Worm (Caenorhabditis elegans) whole organism, early embryonic: Measurements from ENCODE around the gene fbxb-35.
"Not testable (repeated sequence)": the region's sequence is repeated elsewhere in the genome, so short reads cannot be mapped to it uniquely, and the experiment has no call there.

Experiments
- B0310.2 ChIP-seq: sonication (generic microtip); optimal IDR thresholded peaks from 2 replicates; lab custom pipeline; 2016; ENCODE audit warnings: mild to moderate bottlenecking, missing genetic modification characterization, missing compliant biosample characterization
- F13C5.2 ChIP-seq: sonication (generic microtip); optimal IDR thresholded peaks from 2 replicates; lab custom pipeline; 2017; ENCODE audit warnings: mild to moderate bottlenecking, missing genetic modification characterization, inconsistent platforms, missing compliant biosample characterization
- aly-1 ChIP-seq: sonication (generic microtip); optimal IDR thresholded peaks from 2 replicates; lab custom pipeline; 2016; ENCODE audit warnings: missing genetic modification characterization, missing compliant biosample characterization
- ama-1 ChIP-seq: fragments of 150-350 bp; optimal IDR thresholded peaks from 2 replicates; lab custom pipeline; 2014
- ceh-13 ChIP-seq: fragments of 200-800 bp; sonication (Bioruptor generic); optimal IDR thresholded peaks from 2 replicates; lab custom pipeline; 2018; ENCODE audit warnings: mild to moderate bottlenecking, missing genetic modification characterization, missing compliant biosample characterization
- ceh-36 ChIP-seq: sonication (generic microtip); optimal IDR thresholded peaks from 2 replicates; lab custom pipeline; 2016; ENCODE audit warnings: missing genetic modification characterization, inconsistent platforms, missing compliant biosample characterization
- ets-7 ChIP-seq: sonication (generic microtip); optimal IDR thresholded peaks from 2 replicates; lab custom pipeline; 2016; ENCODE audit warnings: missing genotype, missing genetic modification characterization, missing compliant biosample characterization
- flt-1 ChIP-seq: fragments of 200-800 bp; sonication (Bioruptor generic); IDR thresholded peaks from 2 replicates; pipeline ENCODE4 v1.3.6; 2022; ENCODE audit warnings: missing genetic modification characterization, missing compliant biosample characterization
- hmbx-1 ChIP-seq: sonication (generic microtip); optimal IDR thresholded peaks from 2 replicates; lab custom pipeline; 2016; ENCODE audit warnings: mild to moderate bottlenecking, missing genetic modification characterization, missing compliant biosample characterization
- hmg-4 ChIP-seq: fragments of 200-800 bp; sonication (Bioruptor generic); optimal IDR thresholded peaks from 2 replicates; lab custom pipeline; 2018; ENCODE audit warnings: mild to moderate bottlenecking, missing genetic modification characterization, missing compliant biosample characterization
- hnd-1 ChIP-seq: sonication (generic microtip); optimal IDR thresholded peaks from 2 replicates; lab custom pipeline; 2016; ENCODE audit warnings: missing genetic modification characterization, missing compliant biosample characterization
- pes-1 ChIP-seq: fragments of 200-800 bp; sonication (Bioruptor generic); IDR thresholded peaks from 2 replicates; pipeline ENCODE4 v1.3.6; 2022; ENCODE audit warnings: missing genetic modification reagents, missing genetic modification characterization, missing compliant biosample characterization
- scrt-1 ChIP-seq: fragments of 200-800 bp; sonication (Bioruptor generic); IDR thresholded peaks from 2 replicates; pipeline ENCODE4 v1.3.6; 2022; ENCODE audit warnings: missing genetic modification characterization, missing compliant biosample characterization
- sea-1 ChIP-seq: fragments of 200-800 bp; sonication (Bioruptor generic); conservative IDR thresholded peaks from 2 replicates; pipeline ENCODE4 v1.3.6; 2022; ENCODE audit warnings: missing genetic modification characterization, missing compliant biosample characterization
- tbx-11 ChIP-seq: fragments of 200-800 bp; sonication (Bioruptor generic); IDR thresholded peaks from 2 replicates; pipeline ENCODE4 v1.3.6; 2022; ENCODE audit warnings: missing genetic modification characterization, missing compliant biosample characterization
- tbx-37 ChIP-seq: fragments of 200-800 bp; sonication (Bioruptor generic); conservative IDR thresholded peaks from 2 replicates; pipeline ENCODE4 v1.3.6; 2022; ENCODE audit warnings: missing genetic modification reagents, missing genetic modification characterization, missing compliant biosample characterization
- tra-4 ChIP-seq: sonication (generic microtip); optimal IDR thresholded peaks from 2 replicates; lab custom pipeline; 2017; ENCODE audit warnings: missing genetic modification characterization, missing compliant biosample characterization

The fbxb-35 gene

DNA sequence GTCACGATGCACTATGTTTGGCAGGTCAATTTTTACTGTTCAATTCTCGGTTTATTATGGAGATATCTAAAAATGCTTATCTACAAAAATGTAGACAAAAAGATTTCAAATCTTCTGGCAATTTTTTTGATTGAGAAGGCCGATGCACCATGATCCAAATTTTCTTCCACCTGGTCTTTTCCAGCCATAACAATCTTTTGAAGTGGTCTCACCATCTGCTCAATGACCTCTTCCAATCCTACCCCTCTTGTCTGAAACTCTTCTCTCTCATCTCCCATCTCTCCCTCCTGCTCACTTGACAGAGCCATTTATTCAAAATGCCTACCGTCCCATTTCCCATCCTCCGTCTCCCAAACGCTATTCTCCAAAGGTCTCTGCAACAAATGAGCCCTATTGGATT lies at the start of gene fbxb-35:
Gene fbxb-35 (plus strand): TSS at position 301 of the 400 bp plus-strand sequence.
- no peak for TF ChIP-seq B0310.2 (tag; lab: Kevin White, UChicago)
- TF ChIP-seq pes-1 (GFP tag; lab: Robert Waterston, UW): no peak
- TF ChIP-seq hmg-4: no peak
- no peak for TF ChIP-seq tra-4
- TF ChIP-seq F13C5.2 (tag; lab: Kevin White, UChicago): no peak
- no peak for TF ChIP-seq flt-1 (GFP tag; lab: Robert Waterston, UW)
- no peak for TF ChIP-seq tbx-37 (GFP tag; lab: Robert Waterston, UW)

DNA sequence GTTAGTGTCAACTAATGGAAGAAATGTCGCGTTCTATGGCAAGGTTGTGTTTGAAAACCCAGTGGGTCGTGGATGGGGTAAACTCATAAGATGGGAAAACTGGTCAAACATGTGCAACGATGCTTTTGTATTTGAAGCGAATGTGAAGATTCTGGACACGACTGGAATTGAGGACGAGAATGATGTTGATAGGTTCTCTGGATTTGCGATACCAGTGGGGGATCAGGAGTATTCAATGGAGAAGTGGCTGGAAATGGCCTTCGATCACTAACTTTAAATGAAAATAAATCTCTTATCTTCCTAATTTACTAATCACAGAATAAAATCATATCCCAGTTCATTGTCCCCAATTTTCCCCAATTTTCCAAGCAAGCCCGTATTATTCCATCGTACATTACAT lies 40.3 kb upstream of the fbxb-35 start:
- no peak for TF ChIP-seq tbx-37 (GFP tag; lab: Robert Waterston, UW)
- TF ChIP-seq pes-1 (GFP tag; lab: Robert Waterston, UW): no peak
- no peak for TF ChIP-seq hmg-4
- TF ChIP-seq ceh-13: no peak
- TF ChIP-seq aly-1 (tag; lab: Kevin White, UChicago): no peak
- TF ChIP-seq tbx-11: no peak
- TF ChIP-seq ama-1 (lab: Kevin White, UChicago): no peak
- no peak for TF ChIP-seq B0310.2 (tag; lab: Kevin White, UChicago)
- no peak for TF ChIP-seq ceh-36 (tag; lab: Kevin White, UChicago)
- no peak for TF ChIP-seq flt-1 (GFP tag; lab: Robert Waterston, UW)
- TF ChIP-seq F13C5.2 (tag; lab: Kevin White, UChicago): no peak
- TF ChIP-seq hnd-1 (tag; lab: Kevin White, UChicago): no peak
- TF ChIP-seq sea-1 (GFP tag; lab: Robert Waterston, UW): no peak
- no peak for TF ChIP-seq scrt-1 (GFP tag; lab: Robert Waterston, UW)
- TF ChIP-seq hmbx-1 (tag; lab: Kevin White, UChicago): no peak

ce11 chrII:2012698-2013097 lies 38.8 kb upstream of the fbxb-35 start, which contains the start of gene F59H6.15:
TSS of gene F59H6.15 (plus strand) at chrII:2012998.
- no peak for TF ChIP-seq ceh-13
- no peak for TF ChIP-seq scrt-1 (GFP tag; lab: Robert Waterston, UW)
- TF ChIP-seq sea-1 (GFP tag; lab: Robert Waterston, UW): no peak
- no peak for TF ChIP-seq hnd-1 (tag; lab: Kevin White, UChicago)
- TF ChIP-seq F13C5.2 (tag; lab: Kevin White, UChicago): no peak
- no peak for TF ChIP-seq B0310.2 (tag; lab: Kevin White, UChicago)
- TF ChIP-seq tbx-37 (GFP tag; lab: Robert Waterston, UW): no peak
- TF ChIP-seq flt-1 (GFP tag; lab: Robert Waterston, UW): no peak

DNA sequence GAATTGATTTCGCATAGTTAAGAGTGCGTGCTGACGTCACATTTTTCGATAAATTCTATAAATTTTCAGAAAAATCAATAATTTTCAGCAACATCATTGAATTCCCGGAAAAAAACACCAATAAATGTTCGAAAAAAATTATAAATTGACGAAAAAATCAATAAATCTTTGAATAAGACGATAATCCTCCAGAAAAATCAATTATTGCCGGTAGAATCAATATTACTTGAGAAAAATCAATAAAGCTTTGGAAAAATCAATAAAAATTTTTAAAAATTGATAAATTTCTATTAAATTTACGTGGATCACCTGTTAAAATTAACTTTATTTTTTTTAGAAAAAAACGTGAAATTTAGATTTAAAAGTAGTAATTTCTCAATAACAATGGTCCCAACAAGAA lies 37.6 kb upstream of the fbxb-35 start:
- TF ChIP-seq ceh-13: no peak
- no peak for TF ChIP-seq hmg-4
- no peak for TF ChIP-seq tbx-37 (GFP tag; lab: Robert Waterston, UW)
- TF ChIP-seq scrt-1 (GFP tag; lab: Robert Waterston, UW): no peak
- TF ChIP-seq F13C5.2 (tag; lab: Kevin White, UChicago): no peak
- TF ChIP-seq sea-1 (GFP tag; lab: Robert Waterston, UW): no peak
- no peak for TF ChIP-seq ceh-36 (tag; lab: Kevin White, UChicago)
- TF ChIP-seq hmbx-1 (tag; lab: Kevin White, UChicago): no peak

DNA sequence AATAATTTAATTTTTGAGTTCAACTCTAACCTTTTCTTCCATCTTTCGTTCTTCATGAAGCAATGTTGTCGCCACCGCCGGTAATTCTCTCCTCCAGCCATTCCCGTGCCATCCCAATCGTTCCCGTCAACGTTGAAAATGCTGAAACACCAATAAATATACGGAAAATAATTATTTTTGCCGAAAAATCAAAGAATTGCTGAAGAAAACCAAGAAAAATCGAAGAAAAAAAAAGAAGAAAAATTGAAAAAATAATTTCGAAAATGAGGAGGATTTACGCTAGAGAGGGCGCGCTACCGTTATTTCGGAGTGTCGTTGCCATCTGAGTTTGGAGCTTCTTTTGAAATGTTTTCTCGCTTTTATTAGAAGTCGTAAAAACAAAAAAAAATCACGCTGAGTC lies 28.0 kb upstream of the fbxb-35 start, which contains the start of gene cya-2:
Gene cya-2 (minus strand): TSS at position 101 of the 400 bp plus-strand sequence.
- not testable (repeated sequence) for TF ChIP-seq ceh-36 (tag; lab: Kevin White, UChicago); scrt-1 (GFP tag; lab: Robert Waterston, UW); ets-7 (tag; lab: Kevin White, UChicago)

ce11 chrII:2026525-2026924 lies 24.9 kb upstream of the fbxb-35 start, which contains the start of gene bath-21:
TSS of gene bath-21 (minus strand) at chrII:2026625.
- TF ChIP-seq aly-1 (tag; lab: Kevin White, UChicago): no peak
- TF ChIP-seq tra-4: no peak
- no peak for TF ChIP-seq hmg-4
- TF ChIP-seq F13C5.2 (tag; lab: Kevin White, UChicago): no peak
- TF ChIP-seq pes-1 (GFP tag; lab: Robert Waterston, UW): no peak
- TF ChIP-seq tbx-11: no peak
- TF ChIP-seq ets-7 (tag; lab: Kevin White, UChicago): no peak
- no peak for TF ChIP-seq ceh-36 (tag; lab: Kevin White, UChicago)

DNA sequence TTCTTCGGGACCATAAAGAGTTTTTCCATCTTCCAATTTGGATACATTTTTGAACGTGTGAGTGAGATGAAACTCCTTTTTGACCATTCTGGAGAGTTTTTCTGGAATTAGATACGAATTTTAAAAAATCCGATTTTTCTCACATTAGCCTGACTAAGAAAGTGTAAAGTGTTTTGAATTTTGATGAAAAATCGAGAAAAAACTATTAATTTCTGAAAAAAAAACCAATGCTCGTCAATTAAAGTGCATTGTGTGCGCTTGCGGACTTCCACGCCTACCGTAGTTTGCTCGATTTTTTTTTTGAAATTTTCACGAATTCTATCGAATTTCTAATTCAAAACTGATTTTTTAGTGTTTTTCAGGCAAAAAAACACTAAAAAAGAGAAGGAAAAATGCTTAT lies 22.8 kb upstream of the fbxb-35 start, which contains the start of gene bath-1:
Gene bath-1 (minus strand): TSS at position 101 of the 400 bp plus-strand sequence.
- TF ChIP-seq flt-1 (GFP tag; lab: Robert Waterston, UW) (no peak), tbx-11 (no peak), hmbx-1 (tag; lab: Kevin White, UChicago) (no peak), tbx-37 (GFP tag; lab: Robert Waterston, UW) (no peak), pes-1 (GFP tag; lab: Robert Waterston, UW) (no peak), sea-1 (GFP tag; lab: Robert Waterston, UW) (no peak), aly-1 (tag; lab: Kevin White, UChicago) (no peak), ceh-36 (tag; lab: Kevin White, UChicago) (no peak), scrt-1 (GFP tag; lab: Robert Waterston, UW) (no peak), B0310.2 (tag; lab: Kevin White, UChicago) (no peak), tra-4 (no peak), hnd-1 (tag; lab: Kevin White, UChicago) (no peak), ceh-13 (no peak), ama-1 (lab: Kevin White, UChicago) (no peak), ets-7 (tag; lab: Kevin White, UChicago) (no peak)

ce11 chrII:2030367-2030766 lies 21.1 kb upstream of the fbxb-35 start, which contains the start of gene bath-3:
TSS of gene bath-3 (minus strand) at chrII:2030467.
- TF ChIP-seq hmg-4: no peak
